Worm (Caenorhabditis elegans) whole organism, early embryonic: ENCODE measurements around the gene pap-1.

Source experiments
- F13C5.2 ChIP-seq: sonication (generic microtip); optimal IDR thresholded peaks from 2 replicates; lab custom pipeline; 2017; ENCODE audit warnings: mild to moderate bottlenecking, missing genetic modification characterization, inconsistent platforms, missing compliant biosample characterization
- aly-1 ChIP-seq: sonication (generic microtip); optimal IDR thresholded peaks from 2 replicates; lab custom pipeline; 2016; ENCODE audit warnings: missing genetic modification characterization, missing compliant biosample characterization
- ama-1 ChIP-seq: fragments of 150-350 bp; optimal IDR thresholded peaks from 2 replicates; lab custom pipeline; 2014
- ceh-13 ChIP-seq: fragments of 200-800 bp; sonication (Bioruptor generic); optimal IDR thresholded peaks from 2 replicates; lab custom pipeline; 2018; ENCODE audit warnings: mild to moderate bottlenecking, missing genetic modification characterization, missing compliant biosample characterization
- ceh-36 ChIP-seq: sonication (generic microtip); optimal IDR thresholded peaks from 2 replicates; lab custom pipeline; 2016; ENCODE audit warnings: missing genetic modification characterization, inconsistent platforms, missing compliant biosample characterization
- ets-7 ChIP-seq: sonication (generic microtip); optimal IDR thresholded peaks from 2 replicates; lab custom pipeline; 2016; ENCODE audit warnings: missing genotype, missing genetic modification characterization, missing compliant biosample characterization
- flt-1 ChIP-seq: fragments of 200-800 bp; sonication (Bioruptor generic); IDR thresholded peaks from 2 replicates; pipeline ENCODE4 v1.3.6; 2022; ENCODE audit warnings: missing genetic modification characterization, missing compliant biosample characterization
- hmbx-1 ChIP-seq: sonication (generic microtip); optimal IDR thresholded peaks from 2 replicates; lab custom pipeline; 2016; ENCODE audit warnings: mild to moderate bottlenecking, missing genetic modification characterization, missing compliant biosample characterization
- pes-1 ChIP-seq: fragments of 200-800 bp; sonication (Bioruptor generic); IDR thresholded peaks from 2 replicates; pipeline ENCODE4 v1.3.6; 2022; ENCODE audit warnings: missing genetic modification reagents, missing genetic modification characterization, missing compliant biosample characterization
- scrt-1 ChIP-seq: fragments of 200-800 bp; sonication (Bioruptor generic); IDR thresholded peaks from 2 replicates; pipeline ENCODE4 v1.3.6; 2022; ENCODE audit warnings: missing genetic modification characterization, missing compliant biosample characterization
- sea-1 ChIP-seq: fragments of 200-800 bp; sonication (Bioruptor generic); conservative IDR thresholded peaks from 2 replicates; pipeline ENCODE4 v1.3.6; 2022; ENCODE audit warnings: missing genetic modification characterization, missing compliant biosample characterization
- tbx-37 ChIP-seq: fragments of 200-800 bp; sonication (Bioruptor generic); conservative IDR thresholded peaks from 2 replicates; pipeline ENCODE4 v1.3.6; 2022; ENCODE audit warnings: missing genetic modification reagents, missing genetic modification characterization, missing compliant biosample characterization
- tra-4 ChIP-seq: sonication (generic microtip); optimal IDR thresholded peaks from 2 replicates; lab custom pipeline; 2017; ENCODE audit warnings: missing genetic modification characterization, missing compliant biosample characterization

DNA sequence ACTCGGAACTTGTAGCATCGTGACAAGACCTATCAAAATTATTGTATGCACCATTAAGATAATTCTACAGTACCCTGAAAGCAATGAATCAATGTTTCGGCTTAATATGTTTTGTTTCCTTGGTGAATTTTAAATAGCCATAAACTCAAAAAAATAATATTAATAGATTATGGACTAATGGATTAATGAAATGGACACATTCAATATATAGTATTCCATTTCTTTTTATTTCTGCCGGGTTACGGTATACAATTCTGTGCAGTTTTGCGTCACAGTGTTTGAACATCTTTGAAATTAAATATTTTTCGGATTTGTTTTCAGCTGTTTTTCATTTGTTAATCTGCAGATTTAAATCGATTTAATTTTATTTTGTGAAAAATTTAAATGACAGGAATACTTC is 5.2 kb upstream of the pap-1 start, which contains the start of gene set-22:
- TF ChIP-seq ama-1 (lab: Kevin White, UChicago) (no peak), tra-4 (no peak), ceh-13 (GFP tag; lab: Kevin White, UChicago) (no peak), aly-1 (tag; lab: Kevin White, UChicago) (no peak), flt-1 (GFP tag; lab: Robert Waterston, UW) (no peak), ets-7 (tag; lab: Kevin White, UChicago) (no peak), sea-1 (GFP tag; lab: Robert Waterston, UW) (no peak), hmbx-1 (tag; lab: Kevin White, UChicago) (no peak), F13C5.2 (tag; lab: Kevin White, UChicago) (no peak), ceh-36 (no peak), pes-1 (no peak), tbx-37 (GFP tag; lab: Robert Waterston, UW) (no peak), scrt-1 (GFP tag; lab: Robert Waterston, UW) (no peak)
